Fruit fly (Drosophila melanogaster): ENCODE results near the gene CG11590.

Gene CG11590

DNA sequence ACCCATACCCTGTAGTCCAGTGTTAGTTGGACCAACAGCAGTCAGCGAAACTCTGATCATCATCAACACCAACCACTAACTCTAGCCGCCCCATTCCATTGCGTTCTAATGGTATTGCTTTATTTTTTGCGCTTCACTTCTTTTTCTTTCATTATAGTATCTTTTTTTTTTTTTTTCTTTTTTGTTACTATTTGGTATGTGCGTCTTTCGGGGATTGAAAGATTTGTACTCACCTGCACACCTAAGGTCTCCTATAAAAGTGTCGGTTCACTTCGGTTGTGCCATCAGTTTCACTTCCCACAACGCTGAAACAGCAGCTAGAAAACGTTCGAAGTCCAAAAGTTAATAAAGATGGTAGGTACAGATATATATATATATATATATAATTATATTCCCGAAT lies 10.8 kb upstream of the CG11590 start, which contains the start of gene CG11585:
Gene CG11585 (plus strand): TSS at position 301 of the 400 bp plus-strand sequence.
- no peak for TF ChIP-seq tj (GFP tag; optimal IDR thresholded peaks at IDR 0.05)
- no peak for TF ChIP-seq bab1 (GFP tag; optimal IDR thresholded peaks at IDR 0.05)
- TF ChIP-seq CG1620 (GFP tag; optimal IDR thresholded peaks at IDR 0.05), result no peak
- no peak for TF ChIP-seq cnc (optimal IDR thresholded peaks at IDR 0.05)
- no peak for TF ChIP-seq Crg-1 (GFP tag; optimal IDR thresholded peaks at IDR 0.05)
- TF ChIP-seq Clk (GFP tag; optimal IDR thresholded peaks at IDR 0.05), result no peak
- no peak for TF ChIP-seq CG7045 (GFP tag; optimal IDR thresholded peaks at IDR 0.05)
- TF ChIP-seq CG14711 (tag; optimal IDR thresholded peaks at IDR 0.05), result no peak
- no peak for TF ChIP-seq CG11617 (GFP tag; optimal IDR thresholded peaks at IDR 0.05)
- TF ChIP-seq kay (GFP tag; ENCODE audit: borderline replicate concordance), result no peak
- TF ChIP-seq ovo (GFP tag; optimal IDR thresholded peaks at IDR 0.05), result no peak
- no peak for TF ChIP-seq cic (GFP tag; optimal IDR thresholded peaks at IDR 0.05)

dm6 chrX:14191918-14192317 lies 8.1 kb upstream of the CG11590 start, which contains the start of gene CG13403:
Gene CG13403 (minus strand): TSS chrX:14192018.
- no peak for TF ChIP-seq Hr96 (GFP tag; optimal IDR thresholded peaks at IDR 0.05)
- no peak for TF ChIP-seq bab1 (GFP tag; optimal IDR thresholded peaks at IDR 0.05)
- TF ChIP-seq pad (GFP tag; optimal IDR thresholded peaks at IDR 0.05), result no peak
- no peak for TF ChIP-seq CG1620 (GFP tag; optimal IDR thresholded peaks at IDR 0.05)
- no peak for TF ChIP-seq CG7101 (tag; optimal IDR thresholded peaks at IDR 0.05)
- TF ChIP-seq CG12768 (GFP tag; optimal IDR thresholded peaks at IDR 0.05), result no peak
- TF ChIP-seq Mnt (GFP tag; optimal IDR thresholded peaks at IDR 0.05), result no peak
- no peak for TF ChIP-seq Clk (GFP tag; optimal IDR thresholded peaks at IDR 0.05)
- no peak for TF ChIP-seq toe (GFP tag; optimal IDR thresholded peaks at IDR 0.05)
- no peak for TF ChIP-seq tj (GFP tag; optimal IDR thresholded peaks at IDR 0.05)
- TF ChIP-seq kay (GFP tag; ENCODE audit: borderline replicate concordance), result no peak
- no peak for TF ChIP-seq Crg-1 (GFP tag; optimal IDR thresholded peaks at IDR 0.05)
- TF ChIP-seq CG33017 (tag; optimal IDR thresholded peaks at IDR 0.05), result no peak
- TF ChIP-seq CG14711 (tag; optimal IDR thresholded peaks at IDR 0.05), result no peak
- TF ChIP-seq ovo (GFP tag; optimal IDR thresholded peaks at IDR 0.05), result no peak
- no peak for TF ChIP-seq cic (GFP tag; optimal IDR thresholded peaks at IDR 0.05)
- no peak for TF ChIP-seq CG11617 (GFP tag; optimal IDR thresholded peaks at IDR 0.05)

- TF ChIP-seq ovo (GFP tag; optimal IDR thresholded peaks at IDR 0.05), result peak; percentile 93
- TF ChIP-seq cic (GFP tag; optimal IDR thresholded peaks at IDR 0.05), result no peak
- TF ChIP-seq tj (GFP tag; optimal IDR thresholded peaks at IDR 0.05), result no peak
- TF ChIP-seq CG33017 (tag; optimal IDR thresholded peaks at IDR 0.05), result no peak
- no peak for TF ChIP-seq Clk (GFP tag; optimal IDR thresholded peaks at IDR 0.05)
- no peak for TF ChIP-seq CG7045 (GFP tag; optimal IDR thresholded peaks at IDR 0.05)
- TF ChIP-seq CG14711 (tag; optimal IDR thresholded peaks at IDR 0.05), result no peak
- no peak for TF ChIP-seq pad (GFP tag; optimal IDR thresholded peaks at IDR 0.05)
Observed at dm6 chrX:14193013-14193412, 7.0 kb upstream of the CG11590 start, which contains the start of gene yl. Gene yl (plus strand): TSS chrX:14193214.

DNA sequence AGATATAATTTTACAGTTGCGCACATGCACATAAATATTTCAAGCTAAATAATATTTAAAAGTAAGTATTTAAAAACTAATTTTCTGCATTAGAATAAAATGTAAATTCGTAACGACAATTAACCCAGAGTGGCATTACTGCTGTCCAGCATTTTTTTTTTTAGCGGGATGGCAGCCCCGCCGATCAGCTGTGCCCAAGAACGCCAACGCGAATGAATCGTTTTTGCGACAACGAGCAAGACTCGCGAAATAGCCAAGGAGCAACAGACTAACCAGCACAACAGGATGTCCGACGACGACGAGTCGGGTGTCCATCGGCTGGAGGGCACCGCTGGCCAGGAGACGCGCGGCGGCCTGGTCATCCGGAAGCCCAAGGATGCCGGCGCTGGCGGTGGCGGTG lies 1.2 kb downstream of the CG11590 start, which contains the start of gene Prp16:
Gene Prp16 (plus strand): TSS at position 185 of the 400 bp plus-strand sequence.
- TF ChIP-seq CG1620 (GFP tag; optimal IDR thresholded peaks at IDR 0.05) (no peak), cic (GFP tag; optimal IDR thresholded peaks at IDR 0.05) (no peak), cnc (optimal IDR thresholded peaks at IDR 0.05) (no peak), Hr96 (GFP tag; optimal IDR thresholded peaks at IDR 0.05) (no peak), bab1 (GFP tag; optimal IDR thresholded peaks at IDR 0.05) (no peak), ovo (GFP tag; optimal IDR thresholded peaks at IDR 0.05) (no peak), CG5204 (GFP tag; optimal IDR thresholded peaks at IDR 0.05) (no peak), toe (GFP tag; optimal IDR thresholded peaks at IDR 0.05) (no peak), CG33017 (tag; optimal IDR thresholded peaks at IDR 0.05) (no peak), tj (GFP tag; optimal IDR thresholded peaks at IDR 0.05) (no peak), CG7045 (GFP tag; optimal IDR thresholded peaks at IDR 0.05) (no peak), Clk (GFP tag; optimal IDR thresholded peaks at IDR 0.05) (no peak)

DNA sequence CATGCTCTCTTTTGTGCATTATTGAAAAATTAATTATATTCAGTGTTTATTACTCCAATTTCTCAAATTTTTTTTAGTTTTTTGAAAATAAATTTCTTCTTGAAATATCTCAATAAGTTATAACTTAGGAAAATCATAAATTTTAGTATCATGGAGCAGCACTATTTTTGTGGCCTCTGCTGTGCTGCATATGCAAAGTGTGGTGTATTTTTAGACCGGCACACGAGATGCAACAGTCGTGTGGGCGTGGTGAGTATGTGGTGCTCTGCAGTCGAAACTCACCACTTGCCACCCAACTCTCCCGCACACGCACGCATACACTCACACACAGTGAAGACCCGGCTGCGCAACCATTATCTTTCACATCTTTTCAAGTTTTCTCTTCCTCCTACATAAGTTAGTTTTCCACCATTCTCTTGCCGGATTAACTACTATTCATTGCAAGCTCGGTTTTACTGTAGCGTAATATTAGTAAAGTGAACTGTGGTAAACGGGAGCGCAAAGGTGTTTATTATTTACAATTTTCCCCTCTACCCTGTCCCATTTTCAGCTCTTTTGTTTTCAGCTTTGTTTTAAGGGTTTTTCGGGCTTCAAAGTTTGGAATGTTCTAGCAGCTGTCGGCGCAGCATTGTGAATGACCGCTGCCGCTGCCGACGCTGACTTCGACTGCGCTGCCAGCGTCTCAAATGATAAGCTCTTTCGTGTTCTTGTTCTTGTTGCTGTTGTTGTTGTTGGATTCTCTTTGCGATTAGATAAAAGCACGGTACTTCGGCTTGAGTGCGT lies 8.6 kb downstream of the CG11590 start:
- TF ChIP-seq CG11617 (GFP tag; optimal IDR thresholded peaks at IDR 0.05) (peak; percentile 36), tj (GFP tag; optimal IDR thresholded peaks at IDR 0.05) (no peak), CG33017 (tag; optimal IDR thresholded peaks at IDR 0.05) (peak; percentile 41), toe (GFP tag; optimal IDR thresholded peaks at IDR 0.05) (peak; percentile 12), CG7045 (GFP tag; optimal IDR thresholded peaks at IDR 0.05) (peak; percentile 58), kay (GFP tag; ENCODE audit: borderline replicate concordance) (peak; percentile 72), CG12768 (GFP tag; optimal IDR thresholded peaks at IDR 0.05) (no peak), cnc (optimal IDR thresholded peaks at IDR 0.05) (no peak), Crg-1 (GFP tag; optimal IDR thresholded peaks at IDR 0.05) (no peak), CG7101 (tag; optimal IDR thresholded peaks at IDR 0.05) (no peak), CG14711 (tag; optimal IDR thresholded peaks at IDR 0.05) (peak; percentile 28), ovo (GFP tag; optimal IDR thresholded peaks at IDR 0.05) (no peak), Hr96 (GFP tag; optimal IDR thresholded peaks at IDR 0.05) (peak; percentile 42), bab1 (GFP tag; optimal IDR thresholded peaks at IDR 0.05) (peak; percentile 39), Mnt (GFP tag; optimal IDR thresholded peaks at IDR 0.05) (no peak), cic (GFP tag; optimal IDR thresholded peaks at IDR 0.05) (no peak), pad (GFP tag; optimal IDR thresholded peaks at IDR 0.05) (peak; percentile 26)

DNA sequence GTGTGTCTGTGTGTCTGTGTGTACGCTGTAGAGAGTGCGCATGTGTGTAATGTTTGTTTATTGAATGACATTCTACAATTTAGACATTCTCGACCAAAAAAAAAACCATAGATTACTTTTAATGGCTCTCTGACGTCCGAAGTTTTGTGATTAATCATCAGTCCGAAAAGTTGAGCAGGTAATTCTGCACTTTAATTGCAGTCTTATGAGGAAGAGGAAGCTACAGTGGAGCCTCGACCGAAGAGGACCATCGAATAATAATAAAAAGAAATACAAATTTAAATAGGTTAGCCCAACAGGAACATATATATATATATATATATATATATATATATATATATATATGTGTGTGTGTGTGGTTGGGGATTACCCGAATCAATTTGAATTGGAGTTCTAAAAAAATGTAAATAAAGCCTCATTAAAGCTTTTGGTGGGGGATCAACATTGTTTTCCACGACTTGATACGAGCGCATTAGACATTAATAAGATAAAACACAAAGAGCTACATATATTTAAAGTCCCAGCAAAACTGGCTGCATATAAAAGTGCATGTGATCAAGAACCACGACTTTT lies 9.3 kb downstream of the CG11590 start:
- no peak for TF ChIP-seq toe (GFP tag; optimal IDR thresholded peaks at IDR 0.05)
- no peak for TF ChIP-seq tj (GFP tag; optimal IDR thresholded peaks at IDR 0.05)
- TF ChIP-seq Hr96 (GFP tag; optimal IDR thresholded peaks at IDR 0.05), result peak; percentile 18
- TF ChIP-seq Mnt (GFP tag; optimal IDR thresholded peaks at IDR 0.05), result no peak

Data from whole organism, adult.